Fruit fly (Drosophila melanogaster): ENCODE measurements around the gene squ.

squ gene

DNA sequence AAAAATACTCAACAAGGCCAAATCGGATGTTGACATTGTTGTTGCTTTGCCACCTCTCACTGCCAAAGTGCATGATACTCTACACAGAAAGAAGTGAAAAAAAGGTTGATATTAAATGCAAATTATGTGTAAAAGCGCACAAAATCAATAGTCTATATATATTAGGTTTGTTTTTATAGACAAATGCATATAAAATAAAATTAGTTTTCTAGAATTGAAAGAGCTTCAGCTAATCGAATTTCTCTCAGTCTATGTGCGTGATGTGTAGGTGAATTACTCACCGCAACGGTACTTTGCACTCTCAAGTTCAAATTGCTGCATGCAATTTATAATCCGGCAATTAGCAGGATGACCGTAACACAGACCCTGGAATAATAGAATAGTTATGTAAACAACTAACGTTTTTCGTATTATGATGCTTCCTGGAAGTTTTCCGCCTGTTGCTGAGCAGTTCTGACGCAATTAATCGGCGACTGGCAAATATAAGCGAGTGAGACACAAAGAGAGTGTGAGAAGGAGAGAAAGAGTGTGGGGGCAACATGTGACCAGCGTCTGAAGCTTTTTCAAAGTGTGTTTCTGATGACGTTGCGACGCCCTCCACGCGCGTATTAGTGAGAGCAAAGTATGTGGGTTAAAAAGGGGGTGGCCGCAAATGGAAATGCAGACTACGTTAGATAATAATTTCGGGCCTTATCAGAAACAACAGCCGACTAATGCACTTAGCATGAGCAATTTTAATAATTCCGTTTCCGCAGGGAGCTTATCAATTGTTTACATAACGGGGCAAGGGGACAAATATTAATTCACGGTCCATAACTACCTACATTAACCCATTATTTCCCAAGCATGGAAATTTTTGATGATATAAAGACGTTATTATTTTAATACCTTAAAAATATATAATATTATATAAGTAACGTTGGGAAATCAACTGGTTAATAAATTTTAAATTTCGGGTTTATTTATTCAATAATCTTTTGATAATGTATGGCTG lies 41.1 kb downstream of the squ start (continued):
- TF ChIP-seq nerfin-1 (tag; optimal IDR thresholded peaks at IDR 0.05) = peak; percentile 87
- peak; percentile 50 for TF ChIP-seq CG8290 (GFP tag; optimal IDR thresholded peaks at IDR 0.05)
- TF ChIP-seq CG8290 (tag; optimal IDR thresholded peaks at IDR 0.05) = peak; percentile 16 to 26
- TF ChIP-seq hkb (optimal IDR thresholded peaks at IDR 0.05) = no peak
- peak; percentile 94 for TF ChIP-seq hkb (GFP tag; IDR thresholded peaks at IDR 0.05)
- no peak for TF ChIP-seq ab (GFP tag; optimal IDR thresholded peaks at IDR 0.05)
- TF ChIP-seq Pdp1 (GFP tag; optimal IDR thresholded peaks at IDR 0.05) = peak; percentile 79 to 87
- peak; percentile 88 for TF ChIP-seq CG13424 (tag; optimal IDR thresholded peaks at IDR 0.05)
- peak; percentile 88 for TF ChIP-seq onecut (GFP tag; IDR thresholded peaks at IDR 0.05)
- TF ChIP-seq ash1 (GFP tag; optimal IDR thresholded peaks at IDR 0.05) = peak; percentile 65
- no peak for TF ChIP-seq HmgD (GFP tag; optimal IDR thresholded peaks at IDR 0.05)
- peak; percentile 93 for TF ChIP-seq kay (GFP tag; optimal IDR thresholded peaks at IDR 0.05)
- peak in 1 of 3 experiments; percentile 65 for TF ChIP-seq lola (GFP tag; optimal IDR thresholded peaks at IDR 0.05)
- TF ChIP-seq ac (GFP tag; optimal IDR thresholded peaks at IDR 0.05) = no peak
- peak; percentile 97 for TF ChIP-seq Drgx (GFP tag; IDR thresholded peaks at IDR 0.05)
- TF ChIP-seq unpg (GFP tag; optimal IDR thresholded peaks at IDR 0.05) = peak; percentile 88
- peak; percentile 98 for TF ChIP-seq CG17359 (tag; optimal IDR thresholded peaks at IDR 0.05)
- peak; percentile 97 for TF ChIP-seq CG14441 (GFP tag; IDR thresholded peaks at IDR 0.05)
- TF ChIP-seq CG13624 (GFP tag; optimal IDR thresholded peaks at IDR 0.05) = peak; percentile 70
- TF ChIP-seq CG4282 (GFP tag; optimal IDR thresholded peaks at IDR 0.05) = peak; percentile 17
- TF ChIP-seq CG13287 (GFP tag; IDR thresholded peaks at IDR 0.05; ENCODE audit: partially characterized antibody) = no peak
- TF ChIP-seq CG12299 (tag; optimal IDR thresholded peaks at IDR 0.05) = peak; percentile 78
- TF ChIP-seq trem (tag; optimal IDR thresholded peaks at IDR 0.05) = peak; percentile 91
- TF ChIP-seq CG34376 (GFP tag; optimal IDR thresholded peaks at IDR 0.05) = peak; percentile 20
- peak; percentile 49; the same call in 1 of the 2 replicates for TF ChIP-seq Dip2 (GFP tag; IDR thresholded peaks at IDR 0.05)
- peak; percentile 84 for TF ChIP-seq CG18619 (GFP tag; optimal IDR thresholded peaks at IDR 0.05)
- TF ChIP-seq zen (tag; optimal IDR thresholded peaks at IDR 0.05) = peak; percentile 97
- TF ChIP-seq Ets97D (GFP tag; optimal IDR thresholded peaks at IDR 0.05) = peak; percentile 60
- TF ChIP-seq crol (GFP tag; IDR thresholded peaks at IDR 0.05) = peak; percentile 31
- peak; percentile 68 for TF ChIP-seq CG12219 (GFP tag; optimal IDR thresholded peaks at IDR 0.05)
- peak; percentile 67 for TF ChIP-seq CG17802 (tag; optimal IDR thresholded peaks at IDR 0.05)
- TF ChIP-seq CG2129 (GFP tag; IDR thresholded peaks at IDR 0.05; ENCODE audit: partially characterized antibody) = no peak
- TF ChIP-seq NC2β (GFP tag; optimal IDR thresholded peaks at IDR 0.05) = peak; percentile 61
- TF ChIP-seq jing (GFP tag; optimal IDR thresholded peaks at IDR 0.05) = peak; percentile 85
- TF ChIP-seq gro (GFP tag; optimal IDR thresholded peaks at IDR 0.05) = peak; percentile 25
- peak; percentile 60 for TF ChIP-seq Vsx1 (GFP tag; optimal IDR thresholded peaks at IDR 0.05)
- TF ChIP-seq Dfd (GFP tag; optimal IDR thresholded peaks at IDR 0.05) = no peak
- peak; percentile 95 for TF ChIP-seq E2f1 (GFP tag; IDR thresholded peaks at IDR 0.05)
- peak; percentile 22 for TF ChIP-seq pb (GFP tag; optimal IDR thresholded peaks at IDR 0.05)
- TF ChIP-seq Atf6 (GFP tag; IDR thresholded peaks at IDR 0.05) = peak; percentile 93
- peak; percentile 86 for TF ChIP-seq gcm (GFP tag; optimal IDR thresholded peaks at IDR 0.05)
- TF ChIP-seq CrebB (tag; optimal IDR thresholded peaks at IDR 0.05) = peak; percentile 57
- TF ChIP-seq CG3995 (GFP tag; optimal IDR thresholded peaks at IDR 0.05) = peak; percentile 59
- TF ChIP-seq CG10321 (GFP tag; IDR thresholded peaks at IDR 0.05) = peak; percentile 72
- TF ChIP-seq gem (tag; optimal IDR thresholded peaks at IDR 0.05) = peak; percentile 92
- TF ChIP-seq nmo (GFP tag; optimal IDR thresholded peaks at IDR 0.05) = peak; percentile 95
- peak; percentile 86 for TF ChIP-seq tio (GFP tag; optimal IDR thresholded peaks at IDR 0.05)
- TF ChIP-seq Nf-YB (GFP tag; optimal IDR thresholded peaks at IDR 0.05) = peak; percentile 60

All from whole organism, embryonic.